Worm (Caenorhabditis elegans) whole organism, L1 larva: Measurements from ENCODE around the gene Y26E6A.3.

Experiments used
- C16A3.4 ChIP-seq: fragments of 150-350 bp; optimal IDR thresholded peaks from 2 replicates; lab custom pipeline; 2014; ENCODE audit warnings: missing biosample characterization, missing genetic modification characterization
- Y116A8C.19 ChIP-seq: sonication (generic microtip); optimal IDR thresholded peaks from 2 replicates; lab custom pipeline; 2016; ENCODE audit warnings: missing compliant biosample characterization, missing genetic modification characterization, borderline replicate concordance
- ama-1 ChIP-seq: fragments of 150-350 bp; optimal IDR thresholded peaks from 2 replicates; lab custom pipeline; 2014
- blmp-1 ChIP-seq: fragments of 150-350 bp; optimal IDR thresholded peaks from 2 replicates; lab custom pipeline; 2014; ENCODE audit warnings: missing biosample characterization, missing genetic modification characterization
- ceh-82 ChIP-seq, 3 experiments: fragments of 150-350 bp in 1 of 3; sonication (generic microtip) in 2 of 3; optimal IDR thresholded peaks; 2 replicates each; lab custom pipeline; 2014 to 2017; ENCODE audit warnings: missing biosample characterization in 3 of 3, missing genetic modification characterization in 3 of 3
- ceh-88 ChIP-seq: fragments of 200-800 bp; sonication (Bioruptor generic); IDR thresholded peaks from 2 replicates; pipeline ENCODE4 v1.3.6; 2022; ENCODE audit warnings: missing genetic modification characterization, missing compliant biosample characterization
- dsc-1 ChIP-seq: sonication (generic microtip); optimal IDR thresholded peaks from 2 replicates; lab custom pipeline; 2016; ENCODE audit warnings: mild to moderate bottlenecking, missing genetic modification characterization, missing compliant biosample characterization
- efl-1 ChIP-seq, 4 experiments: fragments of 150-350 bp; optimal IDR thresholded peaks in 3 of 4; peaks in 1 of 4; 1 replicate in 1 of 4; 2 replicates in 3 of 4; lab custom pipeline; 2014; ENCODE audit warnings: missing biosample characterization in 2 of 4, missing genetic modification characterization in 2 of 4, missing genetic modification reagents in 2 of 4
- efl-3 ChIP-seq: fragments of 200-800 bp; sonication (Bioruptor generic); optimal IDR thresholded peaks from 2 replicates; lab custom pipeline; 2018; ENCODE audit warnings: mild to moderate bottlenecking, missing genetic modification characterization, missing compliant biosample characterization
- egl-13 ChIP-seq: sonication (generic microtip); optimal IDR thresholded peaks from 2 replicates; lab custom pipeline; 2016; ENCODE audit warnings: missing genotype, missing genetic modification reagents, missing genetic modification characterization, missing compliant biosample characterization
- elt-3 ChIP-seq, 6 experiments: fragments of 150-350 bp in 1 of 6; sonication (generic microtip); optimal IDR thresholded peaks; 2 replicates each; lab custom pipeline; 2017 to 2018; ENCODE audit warnings: missing biosample characterization in 6 of 6, missing genetic modification characterization in 6 of 6, inconsistent platforms in 1 of 6
- ets-5 ChIP-seq: fragments of 200-800 bp; sonication (Bioruptor generic); IDR thresholded peaks from 2 replicates; pipeline ENCODE4 v1.3.6; 2022; ENCODE audit warnings: missing genetic modification characterization, missing compliant biosample characterization
- fkh-8 ChIP-seq: sonication (generic microtip); optimal IDR thresholded peaks from 2 replicates; lab custom pipeline; 2016; ENCODE audit warnings: mild to moderate bottlenecking, missing genetic modification characterization, missing compliant biosample characterization
- grh-1 ChIP-seq: fragments of 200-800 bp; sonication (Bioruptor generic); IDR thresholded peaks from 2 replicates; pipeline ENCODE4 v1.3.6; 2022; ENCODE audit warnings: missing genetic modification reagents, missing genetic modification characterization, missing compliant biosample characterization
- hlh-17 ChIP-seq: fragments of 200-800 bp; sonication (Bioruptor generic); optimal IDR thresholded peaks from 2 replicates; lab custom pipeline; 2018; ENCODE audit warnings: missing genetic modification characterization, mild to moderate bottlenecking, missing compliant biosample characterization, moderate library complexity, borderline replicate concordance
- irx-1 ChIP-seq: sonication (generic microtip); optimal IDR thresholded peaks from 2 replicates; lab custom pipeline; 2016; ENCODE audit warnings: missing genetic modification characterization, missing compliant biosample characterization
- isw-1 ChIP-seq: fragments of 200-800 bp; sonication (Bioruptor generic); IDR thresholded peaks from 2 replicates; pipeline ENCODE4 v1.3.6; 2022; ENCODE audit warnings: missing genetic modification characterization, missing compliant biosample characterization
- jun-1 ChIP-seq: fragments of 150-350 bp; optimal IDR thresholded peaks from 2 replicates; lab custom pipeline; 2014; ENCODE audit warnings: missing biosample characterization, missing genetic modification reagents, missing genetic modification characterization
- lin-14 ChIP-seq: fragments of 200-800 bp; sonication (Bioruptor generic); optimal IDR thresholded peaks from 2 replicates; lab custom pipeline; 2018; ENCODE audit warnings: mild to moderate bottlenecking, missing genetic modification characterization, moderate library complexity, missing compliant biosample characterization
- lin-15B ChIP-seq: fragments of 150-350 bp; sonication (generic microtip); optimal IDR thresholded peaks from 3 replicates; lab custom pipeline; 2014; ENCODE audit warnings: missing biosample characterization, missing genetic modification characterization
- lin-35 ChIP-seq, 2 experiments: fragments of 150-350 bp; optimal IDR thresholded peaks; 2 replicates each; lab custom pipeline; 2014; ENCODE audit warnings: missing biosample characterization in 2 of 2, missing genetic modification characterization in 2 of 2, missing genetic modification reagents in 2 of 2
- lin-39 ChIP-seq: fragments of 150-350 bp; optimal IDR thresholded peaks from 2 replicates; lab custom pipeline; 2014; ENCODE audit warnings: missing biosample characterization, missing genetic modification reagents, missing genetic modification characterization
- lir-3 ChIP-seq: sonication (generic microtip); optimal IDR thresholded peaks from 2 replicates; lab custom pipeline; 2016; ENCODE audit warnings: mild to moderate bottlenecking, missing genetic modification characterization, moderate library complexity, missing compliant biosample characterization; ENCODE audit not compliant: poor library complexity
- lsy-2 ChIP-seq, 2 experiments: fragments of 150-350 bp; optimal IDR thresholded peaks; 2 replicates each; lab custom pipeline; 2014; ENCODE audit warnings: missing biosample characterization in 2 of 2, missing genetic modification characterization in 2 of 2
- mdl-1 ChIP-seq, 2 experiments: fragments of 150-350 bp; optimal IDR thresholded peaks; 2 replicates each; lab custom pipeline; 2014 to 2017; ENCODE audit warnings: missing biosample characterization in 2 of 2, missing genetic modification characterization in 2 of 2, inconsistent platforms in 1 of 2
- mef-2 ChIP-seq: fragments of 150-350 bp; optimal IDR thresholded peaks from 2 replicates; lab custom pipeline; 2014; ENCODE audit warnings: missing biosample characterization, missing genetic modification characterization
- nhr-20 ChIP-seq: sonication (generic microtip); optimal IDR thresholded peaks from 2 replicates; lab custom pipeline; 2016; ENCODE audit warnings: mild to moderate bottlenecking, missing genetic modification characterization, missing compliant biosample characterization
- nhr-237 ChIP-seq: fragments of 150-350 bp; optimal IDR thresholded peaks from 2 replicates; lab custom pipeline; 2014; ENCODE audit warnings: missing biosample characterization, missing genetic modification characterization
- nhr-47 ChIP-seq: sonication (generic microtip); optimal IDR thresholded peaks from 2 replicates; lab custom pipeline; 2016; ENCODE audit warnings: mild to moderate bottlenecking, missing genetic modification characterization, moderate library complexity, missing compliant biosample characterization
- nhr-71 ChIP-seq: sonication (generic microtip); optimal IDR thresholded peaks from 2 replicates; lab custom pipeline; 2016; ENCODE audit warnings: mild to moderate bottlenecking, missing genetic modification characterization, moderate library complexity, missing compliant biosample characterization
- nhr-76 ChIP-seq: sonication (generic microtip); optimal IDR thresholded peaks from 2 replicates; lab custom pipeline; 2017; ENCODE audit warnings: missing biosample characterization, missing genetic modification characterization
- nhr-77 ChIP-seq: fragments of 150-350 bp; optimal IDR thresholded peaks from 2 replicates; lab custom pipeline; 2014; ENCODE audit warnings: missing biosample characterization, missing genetic modification characterization
- nhr-85 ChIP-seq: sonication (generic microtip); peaks from one replicate; lab custom pipeline; 2016; ENCODE audit warnings: missing genetic modification characterization, inconsistent platforms, missing compliant biosample characterization
- nhr-90 ChIP-seq: sonication (generic microtip); optimal IDR thresholded peaks from 2 replicates; lab custom pipeline; 2016; ENCODE audit warnings: mild to moderate bottlenecking, missing genetic modification characterization, missing compliant biosample characterization; ENCODE audit not compliant: poor library complexity
- rnt-1 ChIP-seq: sonication (generic microtip); optimal IDR thresholded peaks from 2 replicates; lab custom pipeline; 2016; ENCODE audit warnings: mild to moderate bottlenecking, missing genetic modification characterization, moderate library complexity, missing compliant biosample characterization
- skn-1 ChIP-seq: fragments of 150-350 bp; optimal IDR thresholded peaks from 2 replicates; lab custom pipeline; 2014; ENCODE audit warnings: missing biosample characterization, missing genetic modification characterization
- sup-37 ChIP-seq: fragments of 200-800 bp; sonication (Bioruptor generic); optimal IDR thresholded peaks from 2 replicates; lab custom pipeline; 2018; ENCODE audit warnings: mild to moderate bottlenecking, missing genetic modification characterization, missing compliant biosample characterization
- tbx-2 ChIP-seq: sonication (generic microtip); optimal IDR thresholded peaks from 2 replicates; lab custom pipeline; 2016; ENCODE audit warnings: missing genetic modification characterization, missing compliant biosample characterization
- tlp-1 ChIP-seq: fragments of 150-350 bp; optimal IDR thresholded peaks from 2 replicates; lab custom pipeline; 2014; ENCODE audit warnings: missing biosample characterization, missing genetic modification characterization
- unc-30 ChIP-seq: sonication (generic microtip); optimal IDR thresholded peaks from 2 replicates; lab custom pipeline; 2017; ENCODE audit warnings: missing biosample characterization, missing genetic modification characterization
- unc-62 ChIP-seq: fragments of 150-350 bp; optimal IDR thresholded peaks from 2 replicates; lab custom pipeline; 2014; ENCODE audit warnings: missing biosample characterization, missing genetic modification reagents, missing genetic modification characterization
- zag-1 ChIP-seq: fragments of 150-350 bp; optimal IDR thresholded peaks from 2 replicates; lab custom pipeline; 2014; ENCODE audit warnings: missing biosample characterization, missing genetic modification characterization
- zip-4 ChIP-seq: fragments of 200-800 bp; sonication (Bioruptor generic); optimal IDR thresholded peaks from 2 replicates; lab custom pipeline; 2018; ENCODE audit warnings: mild to moderate bottlenecking, missing genetic modification characterization, moderate library complexity, missing compliant biosample characterization
- ztf-11 ChIP-seq, 2 experiments: sonication (generic microtip); optimal IDR thresholded peaks; 2 replicates each; lab custom pipeline; 2016 to 2017; ENCODE audit warnings: missing genetic modification characterization in 2 of 2, missing biosample characterization in 1 of 2, missing compliant biosample characterization in 1 of 2

Y26E6A.3 gene

ce11 chrX:13950620-13951152, 40.9 kb upstream of the Y26E6A.3 start (continued):
- TF ChIP-seq sup-37 (no peak), lir-3 (tag; lab: Kevin White, UChicago) (no peak), irx-1 (tag; lab: Kevin White, UChicago) (no peak), nhr-47 (tag; lab: Kevin White, UChicago) (peak; percentile 58), grh-1 (peak; percentile 74), nhr-20 (tag; lab: Kevin White, UChicago) (peak; percentile 78), fkh-8 (tag; lab: Kevin White, UChicago) (no peak), skn-1 (peak; percentile 10), jun-1 (peak; percentile 44), isw-1 (GFP tag; lab: Robert Waterston, UW) (no peak), mdl-1 (tag; optimal IDR thresholded peaks at IDR 0.05; lab: Kevin White, UChicago) (peak in 1 of 2 experiments; percentile 38), lin-35 (GFP tag; optimal IDR thresholded peaks at IDR 0.05; lab: Kevin White, UChicago) (peak; percentile 6 to 63), nhr-77 (peak; percentile 36), lsy-2 (tag; optimal IDR thresholded peaks at IDR 0.05; lab: Kevin White, UChicago) (peak; percentile 34 to 39), ceh-88 (GFP tag; lab: Robert Waterston, UW) (no peak), unc-30 (tag; lab: Kevin White, UChicago) (no peak), nhr-71 (tag; lab: Kevin White, UChicago) (peak; percentile 73), ets-5 (no peak), egl-13 (tag; lab: Kevin White, UChicago) (no peak), Y116A8C.19 (tag; lab: Kevin White, UChicago) (no peak), nhr-237 (tag; lab: Kevin White, UChicago) (no peak), tbx-2 (tag; lab: Kevin White, UChicago) (peak; percentile 63), rnt-1 (tag; lab: Kevin White, UChicago) (peak; percentile 32), hlh-17 (GFP tag; lab: Kevin White, UChicago) (no peak), ama-1 (no peak), lin-14 (peak; percentile 81), ceh-82 (tag; optimal IDR thresholded peaks at IDR 0.05; lab: Kevin White, UChicago) (peak; percentile 15 to 38 (median 21)), elt-3 (tag; optimal IDR thresholded peaks at IDR 0.05; lab: Kevin White, UChicago) (peak in 4 of 6 experiments; percentile 56 to 76 (median 68)), lin-39 (tag; lab: Kevin White, UChicago) (no peak)

ce11 chrX:13948810-13949209, 39.1 kb upstream of the Y26E6A.3 start, which contains the start of gene alg-1:
Gene alg-1, plus strand, starts transcription at chrX:13949110.
- no peak for TF ChIP-seq Y116A8C.19 (tag; lab: Kevin White, UChicago)
- no peak for TF ChIP-seq ets-5
- TF ChIP-seq hlh-17 (GFP tag; lab: Kevin White, UChicago), result no peak
- no peak for TF ChIP-seq jun-1
- TF ChIP-seq nhr-76, result no peak
- TF ChIP-seq nhr-85 (tag; lab: Kevin White, UChicago), result no peak
- no peak for TF ChIP-seq tlp-1 (tag; lab: Kevin White, UChicago)
- no peak for TF ChIP-seq sup-37
- TF ChIP-seq zag-1, result no peak
- TF ChIP-seq zip-4 (GFP tag; lab: Kevin White, UChicago), result no peak
- no peak for TF ChIP-seq nhr-90
- no peak for TF ChIP-seq blmp-1 (tag; lab: Kevin White, UChicago)
- no peak for TF ChIP-seq unc-62 (GFP tag; lab: Kevin White, UChicago)
- no peak for TF ChIP-seq C16A3.4 (tag; lab: Kevin White, UChicago)
- no peak for TF ChIP-seq lin-15B (tag; lab: Kevin White, UChicago)

ce11 chrX:13948167-13948566, 38.4 kb upstream of the Y26E6A.3 start:
- peak in 1 of 3 experiments; percentile 1 for TF ChIP-seq ceh-82 (tag; optimal IDR thresholded peaks at IDR 0.05; lab: Kevin White, UChicago)
- no peak for TF ChIP-seq efl-1 (optimal IDR thresholded peaks at IDR 0.05; lab: Kevin White, UChicago)
- peak in 1 of 2 experiments; percentile 36 for TF ChIP-seq efl-1 (GFP tag; optimal IDR thresholded peaks at IDR 0.05 in 1 of 2; lab: Kevin White, UChicago)
- TF ChIP-seq efl-3 (GFP tag; lab: Kevin White, UChicago), result no peak
- TF ChIP-seq ztf-11 (tag; optimal IDR thresholded peaks at IDR 0.05; lab: Kevin White, UChicago), result peak in 1 of 2 experiments; percentile 9
- peak; percentile 20 for TF ChIP-seq lin-14
- peak; percentile 22 for TF ChIP-seq dsc-1 (tag; lab: Kevin White, UChicago)
- TF ChIP-seq mef-2, result no peak
- TF ChIP-seq, all 84 proteins: peak for 5
